Worm (Caenorhabditis elegans): ENCODE measurements around the gene far-7.
"Not testable (repeated sequence)": the region's sequence is repeated elsewhere in the genome, so short reads cannot be mapped to it uniquely, and the experiment has no call there.

Gene far-7

DNA sequence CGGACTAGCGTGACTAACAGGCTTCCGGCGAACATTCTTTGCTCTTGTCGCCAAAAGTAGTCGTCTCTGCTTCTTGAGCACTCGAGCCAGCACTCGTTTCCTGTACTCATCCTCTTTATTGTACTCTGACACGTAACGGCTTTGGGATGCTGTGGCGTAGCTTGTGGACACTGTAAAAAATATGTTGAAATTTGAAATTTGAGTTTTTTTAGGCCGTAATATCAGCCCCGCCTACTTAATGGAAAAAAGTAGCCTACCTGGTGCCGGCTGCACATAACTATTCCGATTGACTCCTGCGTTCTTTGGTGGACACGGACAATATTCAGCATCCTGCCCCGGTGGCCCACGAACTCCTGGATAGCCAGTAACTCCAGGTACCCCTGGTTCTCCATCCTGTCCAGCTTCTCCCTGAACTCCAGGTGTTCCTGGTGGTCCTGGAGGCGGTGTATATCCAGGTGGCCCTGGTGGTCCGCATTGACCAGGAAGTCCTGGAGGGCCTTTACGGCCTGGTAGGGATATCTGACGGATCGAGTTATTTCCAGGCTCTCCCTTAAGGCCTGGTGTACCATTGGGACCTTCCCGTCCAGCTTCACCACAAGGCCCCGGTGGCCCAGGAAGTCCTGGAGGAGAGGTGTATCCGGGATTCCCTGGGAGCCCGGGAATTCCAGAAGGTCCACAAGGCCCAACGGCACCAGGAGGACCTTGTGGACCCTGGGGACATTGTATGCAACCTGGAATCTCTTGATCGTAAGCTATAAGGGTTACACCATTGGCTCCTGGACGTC, 15.5 kb upstream of the far-7 start:
- TF ChIP-seq dao-5 (tag; optimal IDR thresholded peaks at IDR 0.05) (no peak), W03F9.2 (tag; optimal IDR thresholded peaks at IDR 0.05) (no peak), him-1 (tag; optimal IDR thresholded peaks at IDR 0.05) (no peak)

DNA sequence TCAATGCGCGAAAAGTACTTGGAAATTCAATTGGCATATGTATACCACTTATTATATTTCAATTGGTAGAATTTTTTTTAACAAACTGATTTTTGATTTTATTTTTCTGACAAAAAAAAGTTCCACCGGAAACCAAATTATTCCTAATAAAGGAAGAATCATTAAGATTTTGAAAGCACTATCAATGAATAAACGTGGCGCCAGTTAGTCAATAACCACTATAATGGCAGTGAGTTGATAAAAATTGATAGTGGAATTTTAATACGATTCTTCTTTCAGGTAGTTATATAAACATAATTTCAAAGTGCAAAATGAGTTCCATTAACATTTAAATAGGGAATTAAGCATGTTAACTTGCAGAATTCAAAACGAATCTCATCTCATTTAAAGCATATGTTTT, 13.9 kb upstream of the far-7 start, which contains the start of gene col-69:
TSS of gene col-69 (minus strand) at position 101 of the 400 bp plus-strand sequence.
- TF ChIP-seq W03F9.2 (tag; optimal IDR thresholded peaks at IDR 0.05) (no peak), dao-5 (tag; optimal IDR thresholded peaks at IDR 0.05) (no peak), him-1 (tag; optimal IDR thresholded peaks at IDR 0.05) (no peak)

DNA sequence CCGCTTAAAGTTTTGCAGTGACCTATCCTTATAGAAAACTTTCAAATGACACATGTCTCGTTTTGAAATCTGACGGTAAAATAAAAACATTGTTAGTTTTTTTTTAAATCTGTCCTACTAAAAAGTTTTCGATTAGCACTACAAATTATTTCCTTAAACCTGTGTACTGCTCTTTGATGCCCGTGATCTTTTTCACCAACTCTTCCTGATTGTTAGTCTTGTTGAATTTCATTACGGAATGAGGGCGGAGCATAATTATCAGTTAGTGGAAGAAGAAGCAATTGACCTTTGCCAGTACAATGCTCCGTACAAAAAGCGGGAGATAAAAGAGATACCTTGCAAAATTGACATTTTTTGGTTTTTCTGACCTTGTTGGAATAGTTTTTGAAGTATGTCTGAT, 12.4 kb upstream of the far-7 start, which contains the start of gene K01A2.4:
TSS of gene K01A2.4 (plus strand) at position 301 of the 400 bp plus-strand sequence.
- TF ChIP-seq W03F9.2 (tag; optimal IDR thresholded peaks at IDR 0.05) (no peak), dao-5 (tag; optimal IDR thresholded peaks at IDR 0.05) (no peak), him-1 (tag; optimal IDR thresholded peaks at IDR 0.05) (no peak)

DNA sequence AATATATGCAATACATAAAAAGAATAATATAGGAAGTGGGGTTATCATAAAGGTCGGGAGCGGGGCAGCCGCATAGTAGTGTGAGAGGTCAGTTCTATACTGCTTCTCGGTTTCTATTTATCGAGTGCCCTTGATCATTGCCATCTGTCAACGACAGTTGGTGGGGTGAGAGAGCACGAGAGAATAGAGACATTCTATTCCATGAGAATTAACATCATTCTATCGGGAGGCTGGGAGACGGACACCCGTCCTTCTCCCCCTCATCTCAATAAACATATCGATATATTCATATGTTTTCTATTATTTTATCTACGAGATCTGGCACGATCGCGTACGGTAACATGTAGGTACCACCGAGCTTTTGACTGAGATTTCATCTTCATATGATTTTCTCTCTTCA, 7.5 kb upstream of the far-7 start, which contains the start of gene mps-2:
TSS of gene mps-2 (minus strand) at position 101 of the 400 bp plus-strand sequence.
- TF ChIP-seq dao-5, W03F9.2, him-1 (tag; optimal IDR thresholded peaks at IDR 0.05): not testable (repeated sequence)

DNA sequence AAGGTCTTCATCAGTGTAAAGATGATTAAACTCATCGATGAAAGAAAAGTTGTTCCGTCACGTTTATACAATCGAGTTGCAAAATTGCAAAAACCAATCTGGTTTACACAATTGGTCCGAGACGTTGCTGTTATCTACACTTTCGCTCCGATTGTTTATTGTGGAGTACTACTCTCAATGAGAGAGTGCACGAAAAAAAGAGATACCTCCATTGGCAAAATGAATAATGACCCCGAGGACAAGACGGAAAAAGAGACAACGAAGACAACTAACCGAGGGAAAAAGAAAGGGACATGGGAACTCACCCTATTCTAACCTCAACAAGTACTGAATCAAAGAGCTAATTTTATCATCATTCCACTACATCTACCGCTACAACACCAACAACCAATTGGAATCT, 6.0 kb upstream of the far-7 start:
- TF ChIP-seq dao-5 (tag; optimal IDR thresholded peaks at IDR 0.05) = no peak
- no peak for TF ChIP-seq W03F9.2 (tag; optimal IDR thresholded peaks at IDR 0.05)
- TF ChIP-seq him-1 (tag; optimal IDR thresholded peaks at IDR 0.05) = no peak

DNA sequence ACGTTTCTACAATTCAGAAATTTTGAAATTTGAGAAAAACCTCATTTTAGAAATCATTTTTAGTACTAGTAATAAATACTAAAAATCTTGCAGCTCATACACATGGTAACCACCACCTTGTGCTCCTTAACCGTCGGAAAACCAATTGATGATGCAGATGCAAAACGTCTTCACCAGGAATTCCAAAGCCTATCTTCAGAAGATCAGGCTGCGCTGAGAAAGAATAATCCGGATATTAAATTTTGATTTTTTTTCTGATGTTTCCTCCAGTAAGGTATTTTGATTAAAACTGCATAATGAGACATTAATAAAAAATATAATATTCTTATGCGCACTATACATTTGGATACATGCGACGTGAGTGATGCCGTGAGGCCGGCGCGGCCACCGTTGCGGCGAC, 1.2 kb downstream of the far-7 start:
- no peak for TF ChIP-seq him-1 (tag; optimal IDR thresholded peaks at IDR 0.05)
- no peak for TF ChIP-seq W03F9.2 (tag; optimal IDR thresholded peaks at IDR 0.05)
- TF ChIP-seq dao-5 (tag; optimal IDR thresholded peaks at IDR 0.05) = no peak

DNA sequence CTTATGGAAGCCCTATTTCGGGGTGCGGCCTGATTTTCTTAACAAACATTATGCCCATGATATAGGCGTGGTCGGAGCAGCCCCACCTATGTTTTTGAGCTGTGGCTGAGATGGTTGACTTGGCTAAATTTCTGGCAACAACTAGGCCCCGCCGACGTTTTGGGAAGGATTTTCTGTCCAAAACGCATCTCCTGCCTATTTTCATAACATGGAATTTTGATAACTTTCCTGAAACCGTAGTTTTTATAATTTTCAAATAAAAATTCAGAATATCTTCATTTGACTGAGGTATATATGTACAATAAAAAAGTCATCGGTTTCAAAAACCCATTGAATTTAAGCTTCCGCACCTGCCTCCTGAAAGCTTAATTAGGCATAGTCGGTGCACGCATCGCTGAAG, 1.6 kb downstream of the far-7 start:
- TF ChIP-seq him-1 (tag; optimal IDR thresholded peaks at IDR 0.05) = no peak
- TF ChIP-seq W03F9.2 (tag; optimal IDR thresholded peaks at IDR 0.05) = no peak
- TF ChIP-seq dao-5 (tag; optimal IDR thresholded peaks at IDR 0.05) = no peak

DNA sequence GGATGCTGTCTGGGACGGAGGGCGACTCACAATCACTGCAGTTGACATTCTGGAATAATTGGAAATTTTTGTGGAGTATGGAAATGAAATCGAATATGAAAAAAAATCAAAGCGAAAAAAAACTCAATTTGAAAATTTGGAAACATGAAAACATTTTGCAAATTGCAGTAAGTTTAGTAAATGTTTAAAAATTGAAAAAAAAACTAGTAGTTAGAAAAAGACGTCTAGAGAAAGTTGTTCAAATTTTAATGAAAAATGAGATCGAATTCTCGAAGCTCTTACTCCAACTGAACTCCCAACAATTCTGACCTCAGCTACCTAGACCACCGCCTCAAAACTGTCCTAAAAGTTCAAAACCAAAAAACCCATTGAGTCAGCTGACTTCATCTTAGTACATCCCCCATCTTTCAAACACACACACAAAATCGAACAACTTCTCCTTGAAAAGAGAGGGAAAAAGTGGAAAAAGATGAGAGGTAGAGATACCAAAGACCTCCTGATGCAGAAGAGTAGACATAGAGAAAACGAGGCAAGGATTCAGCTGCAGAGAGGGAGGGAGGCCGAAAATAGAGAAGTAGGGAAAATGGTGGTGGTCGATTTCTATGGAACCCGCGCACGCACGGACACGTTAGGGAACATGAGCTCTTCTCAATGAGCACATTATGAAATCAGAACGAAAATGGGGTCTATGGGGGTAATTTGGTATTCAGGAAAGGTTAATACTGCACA, 3.6 kb downstream of the far-7 start, which contains the start of gene K01A2.10:
TSS of gene K01A2.10 (minus strand) at position 51 of the 729 bp plus-strand sequence.
- TF ChIP-seq dao-5 (tag; optimal IDR thresholded peaks at IDR 0.05) (no peak), him-1 (tag; optimal IDR thresholded peaks at IDR 0.05) (no peak), W03F9.2 (tag; optimal IDR thresholded peaks at IDR 0.05) (no peak)

DNA sequence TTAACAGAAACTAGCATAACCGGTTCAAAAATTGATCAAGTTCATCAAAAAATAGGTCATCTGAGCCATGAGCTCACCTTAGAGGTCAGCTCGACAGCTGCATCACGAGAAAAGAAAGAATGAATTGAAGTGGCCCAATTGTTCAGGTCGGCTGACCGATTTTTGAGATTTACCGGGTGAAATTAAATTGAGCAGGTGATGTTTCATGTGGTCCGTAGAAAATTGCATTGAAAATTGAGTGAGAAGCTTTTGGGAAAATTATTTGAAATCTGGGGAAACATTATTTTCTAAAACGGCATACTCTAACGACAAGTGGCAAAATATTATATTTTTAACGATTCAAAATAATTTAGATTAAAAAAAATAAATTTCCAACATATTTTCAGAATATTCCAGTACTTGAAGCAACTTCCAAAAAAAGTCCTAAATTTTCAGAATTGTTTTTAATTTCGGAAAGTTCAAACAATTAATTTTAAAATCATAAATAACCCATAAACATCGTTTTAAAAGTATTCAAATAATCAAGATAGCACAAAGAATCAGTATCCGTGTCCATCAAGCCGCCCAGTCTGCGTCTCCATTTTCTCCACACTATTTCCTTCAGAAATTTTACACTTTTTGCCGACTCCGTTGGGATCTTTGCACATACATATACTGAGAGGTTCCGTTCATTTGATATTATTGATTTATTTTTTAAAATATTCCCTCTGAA, 6.2 kb downstream of the far-7 start, which contains the start of gene sgcb-1:
TSS of gene sgcb-1 (plus strand) at position 662 of the 712 bp plus-strand sequence.
- TF ChIP-seq him-1 (tag; optimal IDR thresholded peaks at IDR 0.05) (no peak), dao-5 (tag; optimal IDR thresholded peaks at IDR 0.05) (no peak), W03F9.2 (tag; optimal IDR thresholded peaks at IDR 0.05) (no peak)

DNA sequence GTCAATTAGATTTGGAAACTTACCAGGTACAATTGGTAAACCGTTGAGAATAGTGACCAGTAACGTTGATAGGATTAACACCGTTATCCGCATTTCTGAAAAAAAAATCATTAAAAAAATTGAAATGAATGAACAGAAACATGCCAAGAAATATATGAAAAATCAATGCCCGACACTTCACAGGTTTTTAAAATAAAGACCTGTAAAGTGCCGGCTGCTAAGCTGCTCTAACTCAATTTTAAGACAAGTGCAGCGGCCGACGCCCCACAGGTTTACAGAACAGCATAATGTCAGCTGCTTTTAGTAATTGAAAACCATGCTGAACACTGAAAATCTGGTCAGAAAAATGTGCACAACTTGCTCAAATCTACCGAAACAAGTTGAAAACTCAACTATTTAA, 12.8 kb downstream of the far-7 start, which contains the start of gene cbn-1:
TSS of gene cbn-1 (minus strand) at position 101 of the 400 bp plus-strand sequence.
- TF ChIP-seq W03F9.2 (tag; optimal IDR thresholded peaks at IDR 0.05) (no peak), dao-5 (tag; optimal IDR thresholded peaks at IDR 0.05) (no peak), him-1 (tag; optimal IDR thresholded peaks at IDR 0.05) (no peak)

DNA sequence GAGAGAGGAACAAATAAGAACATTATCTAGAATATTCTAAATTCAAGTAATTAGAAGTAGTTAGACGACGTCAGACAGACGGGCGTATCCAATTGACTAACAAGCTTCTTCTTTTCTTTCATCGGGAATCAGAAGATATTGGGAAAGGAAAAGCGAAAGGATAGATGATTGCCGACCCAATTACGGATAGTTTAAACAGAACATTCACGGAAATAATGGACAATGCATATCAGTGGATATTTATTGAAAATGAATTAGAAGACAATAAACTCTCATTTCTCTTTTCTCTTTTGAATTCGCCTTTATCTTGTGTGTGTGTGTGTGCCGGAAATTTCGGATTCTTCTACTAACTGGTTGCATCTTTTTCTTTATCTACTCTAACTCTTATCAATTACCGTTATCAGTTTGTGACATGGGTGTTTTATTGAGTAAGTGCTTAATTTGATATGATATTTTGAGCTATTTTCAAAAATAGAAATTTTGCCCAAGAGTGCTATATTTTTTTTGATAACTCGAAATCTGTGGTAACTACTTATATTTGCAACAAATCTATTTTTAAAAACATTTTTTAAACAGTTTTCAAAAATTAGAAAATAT, 14.4 kb downstream of the far-7 start:
- no peak for TF ChIP-seq dao-5 (tag; optimal IDR thresholded peaks at IDR 0.05)
- no peak for TF ChIP-seq W03F9.2 (tag; optimal IDR thresholded peaks at IDR 0.05)
- TF ChIP-seq him-1 (tag; optimal IDR thresholded peaks at IDR 0.05) = no peak

DNA sequence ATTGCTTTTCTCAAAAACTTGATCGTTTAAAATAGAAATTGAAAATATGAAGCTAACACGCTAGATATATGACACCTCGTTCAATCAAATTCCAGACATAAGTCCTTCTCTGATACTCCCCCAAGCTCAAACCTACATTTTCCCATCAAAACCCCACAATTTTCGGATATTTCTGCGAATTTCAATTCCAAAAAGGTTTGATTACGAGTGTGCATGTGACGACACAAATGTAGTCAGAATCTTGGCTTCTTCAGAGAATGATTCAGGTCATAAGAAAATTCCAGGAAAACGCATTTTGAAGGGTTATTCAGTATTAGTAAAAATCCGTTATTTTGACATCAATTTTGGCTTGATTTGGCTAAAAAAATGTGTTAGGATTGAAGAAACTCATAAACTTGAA, 15.2 kb downstream of the far-7 start:
- TF ChIP-seq him-1 (tag; optimal IDR thresholded peaks at IDR 0.05) (no peak), dao-5 (tag; optimal IDR thresholded peaks at IDR 0.05) (no peak), W03F9.2 (tag; optimal IDR thresholded peaks at IDR 0.05) (no peak)

Data from whole organism, L4/young adult.